Fruit fly (Drosophila melanogaster): ENCODE results near the gene CG14835.

CG14835 gene

dm6 chr3L:7387814-7388213 is 49.5 kb downstream of the CG14835 start, which contains the start of gene CG8564:
Gene CG8564 (minus strand): TSS chr3L:7387914.
- no peak for TF ChIP-seq CG15336 (GFP tag; IDR thresholded peaks at IDR 0.05)
- TF ChIP-seq svp (GFP tag): peak; percentile 10

All from whole organism, prepupa.